Fruit fly (Drosophila melanogaster): ENCODE measurements around the gene Anp.

Gene Anp

DNA sequence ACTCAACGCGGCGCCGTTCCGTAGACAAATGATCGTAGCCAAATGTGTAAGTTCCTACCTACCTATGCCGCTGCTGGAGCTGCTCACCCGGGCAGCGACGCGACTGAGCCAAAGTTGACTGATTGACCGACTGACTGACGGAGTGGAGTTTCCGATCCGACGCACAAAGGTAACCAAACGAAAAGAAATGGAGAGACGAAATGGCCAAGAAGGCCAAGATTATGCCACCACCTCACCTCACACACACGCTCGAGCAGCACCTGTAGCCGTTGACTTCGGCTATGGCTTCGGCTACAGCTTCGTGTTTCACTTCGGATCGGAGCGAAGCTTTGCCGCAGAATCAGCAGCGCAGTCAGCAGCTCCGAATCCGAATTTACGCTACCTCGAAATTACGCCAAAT lies 18.7 kb upstream of the Anp start, which contains the start of gene CG9747 (continued):
- TF ChIP-seq p53 (GFP tag; optimal IDR thresholded peaks at IDR 0.05) = no peak
- TF ChIP-seq lab (GFP tag; optimal IDR thresholded peaks at IDR 0.05) = peak; percentile 15
- peak; percentile 14; the same call in 1 of the 2 replicates for TF ChIP-seq CG13287 (GFP tag; IDR thresholded peaks at IDR 0.05; ENCODE audit: partially characterized antibody)
- TF ChIP-seq CG10462 (GFP tag; optimal IDR thresholded peaks at IDR 0.05) = no peak
- no peak for TF ChIP-seq CG10267 (tag; optimal IDR thresholded peaks at IDR 0.05)
- no peak for TF ChIP-seq Ptx1 (GFP tag; IDR thresholded peaks at IDR 0.05)
- no peak for TF ChIP-seq CG16863 (GFP tag; optimal IDR thresholded peaks at IDR 0.05)
- TF ChIP-seq Deaf1 (tag; optimal IDR thresholded peaks at IDR 0.05) = peak; percentile 98
- no peak for TF ChIP-seq CG18262 (tag; optimal IDR thresholded peaks at IDR 0.05)
- no peak for TF ChIP-seq maf-S (GFP tag; optimal IDR thresholded peaks at IDR 0.05)
- no peak for TF ChIP-seq CG6791 (GFP tag; IDR thresholded peaks at IDR 0.05; ENCODE audit: partially characterized antibody)
- peak; percentile 58 for TF ChIP-seq abd-A (tag; optimal IDR thresholded peaks at IDR 0.05)
- no peak for TF ChIP-seq CG2202 (tag; optimal IDR thresholded peaks at IDR 0.05)
- TF ChIP-seq CG17186 (GFP tag; optimal IDR thresholded peaks at IDR 0.05) = no peak
- no peak for TF ChIP-seq crc (GFP tag; optimal IDR thresholded peaks at IDR 0.05)
- no peak for TF ChIP-seq Taf1 (GFP tag; IDR thresholded peaks at IDR 0.05)
- TF ChIP-seq CG9932 (GFP tag; IDR thresholded peaks at IDR 0.05) = peak; percentile 4; the same call in 1 of the 2 replicates
- TF ChIP-seq MBD-R2 (GFP tag; IDR thresholded peaks at IDR 0.05) = no peak
- TF ChIP-seq Awh (GFP tag; IDR thresholded peaks at IDR 0.05) = no peak
- TF ChIP-seq Vsx1 (GFP tag; optimal IDR thresholded peaks at IDR 0.05) = no peak

DNA sequence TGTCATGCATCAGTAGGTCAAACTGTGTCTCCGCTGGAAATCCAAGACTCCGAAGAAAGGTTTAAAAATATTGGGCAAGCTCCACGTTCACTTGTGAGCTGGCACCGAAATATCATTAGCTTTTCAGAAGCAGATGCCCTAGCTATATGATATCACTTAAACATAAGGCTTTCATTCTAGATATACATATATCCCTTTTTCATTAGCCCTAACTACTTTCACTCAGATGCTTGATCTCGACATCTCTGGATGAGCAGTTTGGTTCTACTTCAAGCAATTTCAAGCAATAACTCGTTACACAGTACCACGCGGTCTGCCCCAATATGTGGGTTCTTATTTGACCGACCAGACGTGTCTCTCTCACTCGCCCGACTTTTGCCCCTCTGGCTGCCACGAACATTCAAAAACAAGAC lies 18.3 kb upstream of the Anp start:
- peak; percentile 53 for TF ChIP-seq tio (GFP tag; optimal IDR thresholded peaks at IDR 0.05)
- TF ChIP-seq fd96Cb (tag; optimal IDR thresholded peaks at IDR 0.05) = peak; percentile 16
- TF ChIP-seq tx (GFP tag; optimal IDR thresholded peaks at IDR 0.05) = peak; percentile 35
- peak; percentile 83 for TF ChIP-seq nmo (GFP tag; optimal IDR thresholded peaks at IDR 0.05)
- peak; percentile 63 for TF ChIP-seq CoRest (tag; optimal IDR thresholded peaks at IDR 0.05)
- TF ChIP-seq CG4424 (GFP tag; optimal IDR thresholded peaks at IDR 0.05) = peak; percentile 37
- peak; percentile 58 for TF ChIP-seq CG18262 (tag; optimal IDR thresholded peaks at IDR 0.05)
- TF ChIP-seq ssp (GFP tag; IDR thresholded peaks at IDR 0.05) = 0 out of 2 replicates have a peak, but pooled peaks have one; percentile 30
- TF ChIP-seq emc (GFP tag; optimal IDR thresholded peaks at IDR 0.05) = no peak
- peak; percentile 3 for TF ChIP-seq ems (GFP tag; optimal IDR thresholded peaks at IDR 0.05)
- TF ChIP-seq CG1529 (GFP tag; optimal IDR thresholded peaks at IDR 0.05) = peak; percentile 40
- TF ChIP-seq CG10209 (GFP tag; optimal IDR thresholded peaks at IDR 0.05) = peak; percentile 23
- no peak for TF ChIP-seq ac (GFP tag; optimal IDR thresholded peaks at IDR 0.05)
- peak; percentile 32 for TF ChIP-seq CG17829 (tag; optimal IDR thresholded peaks at IDR 0.05)
- peak; percentile 43; the same call in 1 of the 2 replicates for TF ChIP-seq Ptx1 (GFP tag; IDR thresholded peaks at IDR 0.05)
- no peak for TF ChIP-seq pfk (GFP tag; optimal IDR thresholded peaks at IDR 0.05)
- peak; percentile 47 for TF ChIP-seq pb (GFP tag; optimal IDR thresholded peaks at IDR 0.05)
- TF ChIP-seq Ssrp (tag; optimal IDR thresholded peaks at IDR 0.05) = peak; percentile 48
- TF ChIP-seq CG12659 (GFP tag; optimal IDR thresholded peaks at IDR 0.05) = peak; percentile 56
- TF ChIP-seq D19B (GFP tag; optimal IDR thresholded peaks at IDR 0.05) = peak; percentile 84
- TF ChIP-seq CG33213 (GFP tag; optimal IDR thresholded peaks at IDR 0.05) = no peak
- peak; percentile 63 for TF ChIP-seq CG15269 (tag; optimal IDR thresholded peaks at IDR 0.05)
- TF ChIP-seq CG3163 (GFP tag; optimal IDR thresholded peaks at IDR 0.05) = no peak
- no peak for TF ChIP-seq Camta (GFP tag; optimal IDR thresholded peaks at IDR 0.05)
- peak; percentile 62 for TF ChIP-seq lilli (GFP tag; optimal IDR thresholded peaks at IDR 0.05)
- TF ChIP-seq Eip74EF (GFP tag; optimal IDR thresholded peaks at IDR 0.05) = peak in 1 of 2 experiments; percentile 22
- peak; percentile 57 for TF ChIP-seq CG9437 (GFP tag; optimal IDR thresholded peaks at IDR 0.05)
- TF ChIP-seq klu (GFP tag; IDR thresholded peaks at IDR 0.05) = peak; percentile 29; the same call in 1 of the 2 replicates
- TF ChIP-seq Oli (tag; optimal IDR thresholded peaks at IDR 0.05) = peak; percentile 69
- no peak for TF ChIP-seq CG18764 (GFP tag; optimal IDR thresholded peaks at IDR 0.05)
- TF ChIP-seq CG2120 (GFP tag; optimal IDR thresholded peaks at IDR 0.05) = peak; percentile 48
- peak; percentile 3 for TF ChIP-seq CG12104 (GFP tag; optimal IDR thresholded peaks at IDR 0.05)
